Worm (Caenorhabditis elegans): Measurements from ENCODE around the gene srsx-24.

DNA sequence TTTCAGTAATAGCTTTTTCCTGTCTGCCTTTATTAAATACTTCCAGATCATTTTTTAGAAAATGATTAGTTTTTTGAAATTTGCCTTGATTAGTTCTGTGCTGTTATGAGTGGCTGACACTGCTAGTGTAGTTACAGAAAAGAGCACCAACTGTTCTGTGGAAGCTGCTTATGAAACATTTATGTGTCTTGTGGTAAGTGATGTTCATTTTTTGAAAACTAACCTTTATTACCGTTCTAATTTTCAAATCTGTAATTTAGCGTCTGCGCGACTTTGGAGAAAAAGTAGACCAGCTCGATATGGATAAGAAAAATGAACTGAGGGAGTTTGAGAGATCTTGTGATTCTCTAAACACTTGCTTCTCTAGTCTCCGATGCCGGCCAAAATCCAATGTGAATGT lies 9.7 kb downstream of the srsx-24 start, which contains the start of gene srj-14:
- TF ChIP-seq zag-1 (tag; optimal IDR thresholded peaks at IDR 0.05) (no peak), egl-43 (GFP tag; IDR thresholded peaks at IDR 0.05) (no peak), jun-1 (tag; optimal IDR thresholded peaks at IDR 0.05) (no peak), aha-1 (tag) (no peak)

All from whole organism, L4 larva.